Fruit fly (Drosophila melanogaster): Measurements from ENCODE around the gene CG43843.

Gene CG43843

dm6 chrX:18494165-18494740, 34.0 kb upstream of the CG43843 start, which contains the start of gene CG15043 (continued):
- TF ChIP-seq nom (GFP tag; optimal IDR thresholded peaks at IDR 0.05) = no peak
- no peak for TF ChIP-seq hbn (GFP tag; IDR thresholded peaks at IDR 0.05; ENCODE audit: partially characterized antibody)
- TF ChIP-seq h (optimal IDR thresholded peaks at IDR 0.05) = no peak
- TF ChIP-seq oc (tag; optimal IDR thresholded peaks at IDR 0.05) = no peak
- TF ChIP-seq Stat92E (GFP tag; optimal IDR thresholded peaks at IDR 0.05) = no peak
- no peak for TF ChIP-seq bigmax (GFP tag; optimal IDR thresholded peaks at IDR 0.05)
- TF ChIP-seq CG9437 (GFP tag; optimal IDR thresholded peaks at IDR 0.05) = no peak
- TF ChIP-seq chm (GFP tag; IDR thresholded peaks at IDR 0.05) = no peak
- TF ChIP-seq peb (GFP tag; IDR thresholded peaks at IDR 0.05) = no peak
- TF ChIP-seq tgo (GFP tag; IDR thresholded peaks at IDR 0.05) = peak; percentile 29; the same call in 1 of the 3 replicates
- TF ChIP-seq PHDP (tag; optimal IDR thresholded peaks at IDR 0.05) = no peak
- TF ChIP-seq sr (GFP tag; IDR thresholded peaks at IDR 0.05) = no peak
- TF ChIP-seq CG15073 (GFP tag; optimal IDR thresholded peaks at IDR 0.05) = no peak
- TF ChIP-seq CHES-1-like (GFP tag; optimal IDR thresholded peaks at IDR 0.05) = no peak
- no peak for TF ChIP-seq Adf1 (GFP tag; IDR thresholded peaks at IDR 0.05)
- TF ChIP-seq E2f2 (GFP tag; IDR thresholded peaks at IDR 0.05) = no peak
- peak; percentile 73; the same call in 2 of the 3 replicates for TF ChIP-seq CG11456 (GFP tag; IDR thresholded peaks at IDR 0.05)
- no peak for TF ChIP-seq BEAF-32 (GFP tag; optimal IDR thresholded peaks at IDR 0.05)
- no peak for TF ChIP-seq CG14050 (GFP tag; IDR thresholded peaks at IDR 0.05)
- peak; percentile 14 for TF ChIP-seq grn (GFP tag; optimal IDR thresholded peaks at IDR 0.05)
- TF ChIP-seq shn (GFP tag; optimal IDR thresholded peaks at IDR 0.05) = no peak
- no peak for TF ChIP-seq CG7372 (GFP tag; IDR thresholded peaks at IDR 0.05)
- TF ChIP-seq danr (GFP tag; IDR thresholded peaks at IDR 0.05) = no peak
- no peak for TF ChIP-seq bab2 (GFP tag; optimal IDR thresholded peaks at IDR 0.05)
- no peak for TF ChIP-seq CG15601 (tag; optimal IDR thresholded peaks at IDR 0.05)
- no peak for TF ChIP-seq HLHmδ (GFP tag; optimal IDR thresholded peaks at IDR 0.05)
- peak; percentile 60; the same call in 1 of the 2 replicates for TF ChIP-seq CG9215 (GFP tag; IDR thresholded peaks at IDR 0.05)
- no peak for TF ChIP-seq sc (optimal IDR thresholded peaks at IDR 0.05)
- TF ChIP-seq sc (GFP tag; optimal IDR thresholded peaks at IDR 0.05) = no peak
- TF ChIP-seq CG11560 (tag; IDR thresholded peaks at IDR 0.05) = 0 out of 3 replicates have a peak, but pooled peaks have one; percentile 10
- no peak for TF ChIP-seq slou (GFP tag; optimal IDR thresholded peaks at IDR 0.05)
- peak; percentile 26 for TF ChIP-seq CG6854 (GFP tag; optimal IDR thresholded peaks at IDR 0.05)
- no peak for TF ChIP-seq CG1603 (tag; optimal IDR thresholded peaks at IDR 0.05)
- TF ChIP-seq crc (GFP tag; optimal IDR thresholded peaks at IDR 0.05) = no peak
- 0 out of 3 replicates have a peak, but pooled peaks have one; percentile 49 for TF ChIP-seq CG6175 (GFP tag; IDR thresholded peaks at IDR 0.05)
- TF ChIP-seq CG9727 (GFP tag; optimal IDR thresholded peaks at IDR 0.05) = peak; percentile 12
- TF ChIP-seq CG8281 (tag; optimal IDR thresholded peaks at IDR 0.05) = no peak
- no peak for TF ChIP-seq CG11085 (GFP tag; IDR thresholded peaks at IDR 0.05)
- TF ChIP-seq Dfd (GFP tag; optimal IDR thresholded peaks at IDR 0.05) = no peak
- TF ChIP-seq CG30020 (tag; optimal IDR thresholded peaks at IDR 0.05) = no peak
- TF ChIP-seq ham (GFP tag; IDR thresholded peaks at IDR 0.05) = no peak
- TF ChIP-seq wek (GFP tag; optimal IDR thresholded peaks at IDR 0.05) = no peak
- TF ChIP-seq Opbp (GFP tag; IDR thresholded peaks at IDR 0.05; ENCODE audit: partially characterized antibody) = no peak
- peak; percentile 14 for TF ChIP-seq CG12155 (GFP tag; optimal IDR thresholded peaks at IDR 0.05)
- TF ChIP-seq C15 (GFP tag; IDR thresholded peaks at IDR 0.05) = no peak
- TF ChIP-seq CG17829 (tag; optimal IDR thresholded peaks at IDR 0.05) = no peak
- TF ChIP-seq Dek (tag; optimal IDR thresholded peaks at IDR 0.05) = peak; percentile 12
- TF ChIP-seq CG3163 (GFP tag; optimal IDR thresholded peaks at IDR 0.05) = no peak
- peak; percentile 41 for TF ChIP-seq Fer1 (GFP tag; optimal IDR thresholded peaks at IDR 0.05)
- no peak for TF ChIP-seq Lhr (GFP tag; optimal IDR thresholded peaks at IDR 0.05)
- no peak for TF ChIP-seq CG10654 (GFP tag; optimal IDR thresholded peaks at IDR 0.05)
- peak; percentile 24 for TF ChIP-seq gro (GFP tag; optimal IDR thresholded peaks at IDR 0.05)
